Fruit fly (Drosophila melanogaster) ovary, adult (tissue): ENCODE results near the gene CheA86a.
A peak's percentile ranks its signal among the peaks of the same experiment; 100 is the strongest.

Experiments
- CG17801 ChIP-seq: fragments of 200-800 bp; optimal IDR thresholded peaks from 2 replicates; lab custom pipeline; 2019; ENCODE audit warnings: missing biosample characterization, mild to moderate bottlenecking, missing genetic modification characterization, moderate library complexity; ENCODE audit not compliant: partially characterized antibody

CheA86a gene

DNA sequence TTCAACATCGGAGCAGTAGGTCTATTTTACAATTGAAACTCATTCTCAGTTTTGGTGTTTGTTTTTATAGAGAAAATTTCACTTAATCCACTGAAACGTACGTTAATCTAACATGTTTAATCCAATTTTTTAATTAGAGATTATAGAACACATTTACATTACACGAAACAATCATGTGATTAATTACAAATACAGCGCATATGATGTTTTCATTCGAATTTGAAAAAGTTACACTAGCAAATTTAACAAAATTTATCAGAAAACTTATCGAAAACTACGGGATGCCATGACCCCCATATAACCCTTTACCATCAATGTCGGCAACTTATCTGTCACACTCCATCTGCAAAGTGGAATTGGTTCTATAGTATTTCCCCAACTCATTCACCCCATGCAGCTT, at the start of gene CheA86a:
TSS of gene CheA86a (minus strand) at position 101 of the 400 bp plus-strand sequence.
- no peak for TF ChIP-seq CG17801 (GFP tag; lab: Kevin White, UChicago)

DNA sequence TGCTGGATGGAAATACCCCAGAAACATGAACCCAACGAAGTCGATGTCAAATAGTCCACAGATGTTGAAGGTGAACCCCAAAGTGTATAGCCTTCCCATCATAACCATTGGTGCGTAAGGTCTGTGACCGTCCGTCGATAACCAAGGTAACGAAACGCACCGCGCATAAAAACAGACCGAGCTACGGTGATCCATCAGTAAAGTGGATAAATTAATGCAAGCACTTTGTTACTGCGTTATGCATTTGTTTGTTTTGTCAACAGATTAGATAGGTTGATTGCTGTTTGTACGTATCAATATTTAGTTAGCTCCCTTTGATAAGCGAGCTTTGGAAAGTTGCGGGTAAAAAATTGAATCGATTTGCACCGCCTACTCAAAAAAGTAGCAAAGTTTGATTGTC, 33.3 kb upstream of the CheA86a start:
- no peak for TF ChIP-seq CG17801 (GFP tag; lab: Kevin White, UChicago)

DNA sequence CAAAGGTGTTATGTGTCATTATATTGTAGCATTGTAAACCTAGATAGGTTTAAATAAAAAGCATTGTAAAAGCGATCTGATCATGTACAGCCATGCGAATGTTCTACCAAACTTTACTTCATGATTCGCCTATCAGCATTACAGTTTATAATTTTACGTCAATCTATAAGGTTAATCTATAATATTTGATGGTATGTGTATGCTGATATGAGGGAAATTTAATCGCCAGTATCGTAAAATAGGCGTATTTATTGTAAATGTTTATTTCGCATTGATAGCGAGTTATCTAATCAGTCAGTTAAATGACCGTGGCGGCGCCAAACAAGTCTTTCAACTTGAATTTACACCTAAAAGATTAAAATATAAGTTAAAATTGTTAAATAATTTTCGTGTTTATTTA, 32.5 kb upstream of the CheA86a start:
- no peak for TF ChIP-seq CG17801 (GFP tag; lab: Kevin White, UChicago)

DNA sequence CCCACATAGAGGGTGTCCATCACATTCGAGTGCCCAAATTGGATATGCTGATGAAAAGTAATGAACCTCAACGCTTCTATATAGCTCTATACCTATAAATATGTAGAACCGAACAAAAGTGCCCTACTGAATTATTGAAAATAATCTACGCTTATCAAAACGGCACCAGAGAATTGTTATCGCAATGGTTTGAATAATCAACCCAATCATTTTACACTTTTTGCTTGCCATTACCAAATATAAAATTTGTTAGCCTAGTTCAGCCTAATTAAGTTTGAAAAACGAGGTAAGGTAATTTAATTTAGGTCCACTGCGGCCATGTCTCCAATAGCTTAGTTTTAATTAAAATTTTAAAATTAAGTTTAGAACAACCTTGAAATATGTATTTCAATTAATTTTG, 30.7 kb upstream of the CheA86a start:
- no peak for TF ChIP-seq CG17801 (GFP tag; lab: Kevin White, UChicago)

DNA sequence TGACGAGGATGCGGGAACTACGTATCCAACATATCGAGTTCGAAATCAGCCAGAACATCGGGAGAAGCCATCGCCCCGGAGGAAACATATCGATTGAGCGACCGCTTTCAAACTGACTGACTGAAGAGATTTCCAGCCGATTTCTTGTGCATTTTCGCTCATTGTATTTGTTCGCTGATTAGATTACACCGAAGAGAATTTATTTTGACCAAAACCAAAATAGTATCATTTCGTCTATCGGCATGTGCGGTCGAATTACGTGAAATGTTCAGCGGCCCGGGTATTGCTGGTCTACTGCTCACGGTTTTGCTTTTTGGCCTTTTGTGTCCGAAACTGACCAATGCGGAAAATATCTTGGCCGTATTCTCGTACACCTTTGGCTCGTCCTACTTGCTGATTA, 30.3 kb upstream of the CheA86a start, which contains the start of the genes Ugt304A1 and Ugt303A1:
TSS of gene Ugt304A1 (minus strand) at position 101 of the 400 bp plus-strand sequence.
TSS of gene Ugt303A1 (plus strand) at position 222 of the 400 bp plus-strand sequence.
- no peak for TF ChIP-seq CG17801 (GFP tag; lab: Kevin White, UChicago)

DNA sequence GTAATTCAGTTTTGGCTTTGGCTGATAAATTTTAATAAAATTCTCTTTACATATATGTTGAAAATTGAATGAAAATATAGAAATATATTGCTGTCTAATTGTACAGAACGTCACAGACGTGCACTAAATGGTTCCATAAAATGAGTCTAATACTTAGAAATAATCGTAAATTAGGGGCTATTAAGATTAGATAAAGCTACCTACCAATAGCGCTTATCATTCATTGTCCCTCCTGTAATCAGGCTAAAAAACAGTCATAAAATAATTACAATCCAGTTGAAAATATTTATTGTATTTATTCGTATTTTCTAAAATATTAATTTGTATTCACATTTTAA, 28.1 kb upstream of the CheA86a start:
- TF ChIP-seq CG17801 (GFP tag; lab: Kevin White, UChicago) = peak; percentile 65

DNA sequence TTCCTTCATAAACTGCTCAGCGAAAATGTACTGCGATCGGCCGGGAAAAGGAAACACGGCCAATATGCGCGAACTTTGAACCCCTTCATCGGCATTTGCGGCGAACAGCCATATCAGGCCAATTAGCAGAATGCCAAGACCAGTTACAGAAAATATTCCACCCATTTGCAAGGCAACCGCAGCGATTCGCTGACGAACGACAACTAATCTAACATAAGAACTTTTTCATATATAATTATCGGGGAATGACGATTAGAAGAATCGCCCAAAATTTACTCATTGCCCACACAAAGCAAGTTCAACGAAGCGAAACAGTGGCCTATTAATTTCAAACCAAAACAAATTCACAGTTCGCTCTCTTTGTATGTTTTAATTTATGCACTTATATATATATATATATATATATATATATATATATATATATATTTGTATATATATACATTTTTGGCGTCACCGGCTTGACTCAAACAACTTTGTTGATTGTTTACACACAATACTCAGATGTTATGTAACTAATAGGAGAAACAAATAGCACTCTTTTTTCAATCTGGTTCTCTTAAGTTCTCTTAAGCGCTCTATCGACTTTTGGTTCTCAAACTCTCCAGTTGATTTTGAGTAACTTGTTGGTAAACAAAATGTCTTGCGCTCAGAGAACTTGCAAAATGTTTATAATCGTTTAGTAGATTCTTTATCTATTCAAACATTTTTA, 27.6 kb upstream of the CheA86a start, which contains the start of gene Ugt35A1:
TSS of gene Ugt35A1 (minus strand) at position 205 of the 709 bp plus-strand sequence.
- no peak for TF ChIP-seq CG17801 (GFP tag; lab: Kevin White, UChicago)

DNA sequence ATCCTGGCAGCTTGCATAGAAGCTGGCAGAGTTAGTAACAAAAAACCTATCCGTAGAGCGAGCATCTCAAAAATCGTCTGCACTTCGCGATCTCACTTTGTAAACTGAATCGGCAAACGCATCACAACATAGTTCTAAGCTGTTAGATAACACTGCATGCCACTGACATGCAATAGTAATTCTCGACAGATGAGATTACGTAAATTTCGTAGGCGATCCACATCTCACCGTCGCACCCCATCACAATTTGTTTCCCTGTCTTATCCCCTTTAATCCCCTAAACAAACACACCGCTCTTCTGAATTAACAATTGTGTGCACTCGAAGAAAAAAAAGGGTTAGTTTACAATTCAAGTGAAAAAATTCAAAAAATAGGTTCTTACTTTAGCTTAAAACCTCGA, 25.1 kb upstream of the CheA86a start, which contains the start of gene Ugt35B1:
TSS of gene Ugt35B1 (minus strand) at position 101 of the 400 bp plus-strand sequence.
- no peak for TF ChIP-seq CG17801 (GFP tag; lab: Kevin White, UChicago)

DNA sequence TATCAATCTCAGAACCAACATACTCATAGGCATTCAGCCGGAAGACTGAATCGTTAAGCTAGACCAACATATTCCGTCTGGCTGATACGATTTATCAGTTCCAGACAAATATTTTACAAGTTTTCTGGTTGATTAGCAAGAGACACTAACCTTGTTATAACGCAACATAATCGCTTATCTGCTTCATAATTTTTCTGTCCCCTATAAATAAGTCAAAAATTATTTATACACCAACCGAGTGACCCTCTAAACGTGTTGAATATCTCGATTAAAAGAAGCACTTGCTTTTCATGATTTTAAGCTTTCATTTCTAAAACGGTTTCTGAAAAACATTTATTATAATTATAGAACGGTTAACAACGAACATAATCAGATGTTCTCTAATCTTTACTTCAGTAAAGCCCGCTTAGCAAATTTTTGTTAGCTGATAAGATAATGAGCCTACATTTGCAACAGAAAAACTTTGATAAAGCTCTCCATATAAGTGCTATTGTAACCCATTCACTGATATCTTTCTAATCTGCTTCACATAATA, 23.0 kb upstream of the CheA86a start, which contains the start of gene Ugt35E2:
TSS of gene Ugt35E2 (minus strand) at position 51 of the 535 bp plus-strand sequence.
- no peak for TF ChIP-seq CG17801 (GFP tag; lab: Kevin White, UChicago)

DNA sequence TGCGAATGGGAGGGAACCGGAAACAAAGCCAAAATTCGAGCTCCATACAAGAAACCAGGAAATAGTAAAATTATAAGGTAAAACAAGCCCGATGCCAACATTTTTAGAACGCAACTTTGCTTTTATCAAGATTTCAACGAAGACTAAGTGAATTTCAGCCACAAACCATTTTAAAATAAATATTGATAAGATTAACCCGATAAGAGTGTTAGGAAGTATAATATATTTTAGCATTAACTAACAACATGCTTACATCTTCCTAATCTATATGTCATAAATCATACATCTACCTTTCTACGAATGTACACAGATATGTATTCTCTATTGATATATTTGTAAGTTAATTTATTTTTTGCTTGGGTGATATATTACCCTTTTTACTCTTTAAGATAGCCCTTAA, 20.9 kb upstream of the CheA86a start, which contains the start of gene Ugt35E1:
TSS of gene Ugt35E1 (minus strand) at position 101 of the 400 bp plus-strand sequence.
- no peak for TF ChIP-seq CG17801 (GFP tag; lab: Kevin White, UChicago)

DNA sequence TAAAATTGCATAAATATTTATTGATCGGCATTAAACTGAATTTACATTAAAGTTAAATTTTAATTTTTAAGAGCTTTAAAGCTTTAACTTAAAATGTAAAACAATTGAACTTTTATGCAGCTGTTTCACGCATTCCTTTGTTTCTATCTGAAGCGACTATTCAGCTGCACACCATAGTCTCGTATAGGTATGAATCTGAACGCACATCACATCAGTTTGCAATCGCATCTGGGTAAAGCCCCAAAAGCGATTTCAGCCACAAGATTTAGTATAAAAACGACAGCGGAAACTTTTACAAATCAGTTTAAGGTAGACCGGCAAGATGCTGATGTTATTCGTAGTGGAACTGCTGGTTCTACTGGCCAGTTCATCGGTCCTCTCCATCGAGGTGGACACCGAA, 15.9 kb upstream of the CheA86a start, which contains the start of gene CG4757:
TSS of gene CG4757 (plus strand) at position 301 of the 400 bp plus-strand sequence.
- TF ChIP-seq CG17801 (GFP tag; lab: Kevin White, UChicago) = no peak

DNA sequence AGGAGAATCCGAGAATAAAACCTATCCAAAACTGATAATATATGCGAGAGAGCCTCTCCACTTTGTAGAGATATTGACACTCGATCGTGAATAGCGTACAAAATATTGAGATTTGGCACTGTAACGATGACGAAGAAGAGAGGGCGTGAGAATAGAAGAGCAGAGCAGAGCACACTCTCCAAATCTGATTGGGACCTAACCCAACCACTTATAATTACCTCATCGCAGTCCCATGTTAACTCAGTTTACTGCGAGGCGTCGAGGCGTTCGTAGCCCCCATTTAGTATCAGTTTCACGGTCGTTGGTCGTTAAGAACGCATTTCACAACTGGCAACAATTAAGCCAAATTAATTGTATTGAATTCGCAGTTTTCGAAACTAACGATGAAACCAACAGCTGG, 11.8 kb upstream of the CheA86a start, which contains the start of gene Ugt302C1:
TSS of gene Ugt302C1 (plus strand) at position 241 of the 400 bp plus-strand sequence.
- peak; percentile 44 for TF ChIP-seq CG17801 (GFP tag; lab: Kevin White, UChicago)

DNA sequence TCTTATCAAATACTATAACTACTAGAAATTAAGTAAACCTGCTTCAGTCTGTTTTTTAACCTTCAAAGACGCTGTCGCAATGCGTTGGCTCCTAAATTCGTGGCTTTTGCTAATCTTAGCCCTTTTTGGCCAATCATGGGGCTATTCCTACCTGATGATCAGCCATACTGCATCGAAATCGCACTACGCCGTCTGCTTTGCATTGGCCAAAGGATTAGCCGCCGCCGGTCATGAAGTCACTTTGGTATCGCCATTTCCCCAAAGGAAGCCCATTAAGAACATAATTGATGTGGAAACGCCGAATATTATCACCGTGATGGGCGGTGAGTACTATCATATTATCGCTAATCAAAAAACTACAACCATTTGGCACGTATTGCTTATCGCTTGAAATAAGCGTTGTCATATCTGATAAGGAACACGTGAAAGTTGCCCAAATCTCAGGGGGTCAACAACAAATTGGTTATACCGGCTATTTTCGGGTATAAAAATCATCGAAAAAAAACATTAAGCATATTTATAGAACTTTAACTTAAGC, 9.6 kb upstream of the CheA86a start, which contains the start of gene Ugt302E1:
TSS of gene Ugt302E1 (plus strand) at position 51 of the 538 bp plus-strand sequence.
- TF ChIP-seq CG17801 (GFP tag; lab: Kevin White, UChicago) = no peak

DNA sequence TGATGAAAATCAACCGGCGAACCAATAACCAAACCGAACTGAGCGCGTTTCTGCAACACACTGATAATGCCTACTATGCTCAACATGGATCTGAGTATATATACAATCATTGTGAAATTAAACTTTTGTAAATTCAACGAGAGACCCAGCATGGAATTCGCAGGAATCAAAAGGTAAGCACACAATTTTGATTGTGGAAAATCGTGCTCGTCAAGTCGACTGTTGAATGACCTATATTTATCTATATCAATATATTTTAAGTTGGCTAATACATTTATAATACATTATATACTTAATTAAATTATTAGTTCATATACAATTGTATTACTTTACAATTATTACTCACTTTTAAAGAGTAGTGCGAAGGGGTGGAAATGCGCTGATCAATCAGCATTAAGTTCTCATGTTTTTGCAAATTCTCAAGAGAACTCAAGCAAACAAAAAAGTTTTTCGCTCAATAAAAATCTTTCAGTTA, 8.8 kb upstream of the CheA86a start, which contains the start of gene Ugt302K1:
TSS of gene Ugt302K1 (minus strand) at position 51 of the 475 bp plus-strand sequence.
- TF ChIP-seq CG17801 (GFP tag; lab: Kevin White, UChicago) = peak; percentile 37

DNA sequence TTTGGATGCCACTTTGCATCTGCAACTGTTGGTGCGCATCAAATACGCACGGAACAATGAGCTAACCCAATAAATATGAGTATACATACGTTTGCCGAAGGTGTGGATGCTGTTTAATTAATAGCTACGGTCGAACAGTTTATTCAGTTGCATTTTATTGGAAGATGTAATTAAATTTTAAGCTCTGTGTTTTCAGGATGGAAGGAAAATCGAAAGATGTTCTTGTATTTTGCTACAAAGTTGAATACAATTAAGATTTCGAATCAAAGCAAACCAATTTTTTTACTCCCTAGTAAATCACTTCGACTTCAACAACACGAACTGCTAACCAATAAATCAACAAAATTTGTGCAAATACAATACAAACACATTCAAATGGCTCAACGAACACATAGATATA, 8.2 kb downstream of the CheA86a start, which contains the start of gene mAcon2:
TSS of gene mAcon2 (plus strand) at position 301 of the 400 bp plus-strand sequence.
- no peak for TF ChIP-seq CG17801 (GFP tag; lab: Kevin White, UChicago)
